Worm (Caenorhabditis elegans): ENCODE results near the gene Y69A2AR.12.

ce11 chrIV:2613754-2614244 lies 45.4 kb downstream of the Y69A2AR.12 start, which contains the start of gene daao-1:
- no peak for TF ChIP-seq nhr-11 (tag; optimal IDR thresholded peaks at IDR 0.05)
- no peak for TF ChIP-seq jun-1 (tag; optimal IDR thresholded peaks at IDR 0.05)

Data from whole organism, L4 larva.